Worm (Caenorhabditis elegans) whole organism, mixed stage, embryonic: ENCODE data around the gene C07A9.10.

Source experiments
- ces-1 ChIP-seq: fragments of 150-350 bp; optimal IDR thresholded peaks from 2 replicates; lab custom pipeline; 2014; ENCODE audit warnings: missing biosample characterization, missing genetic modification reagents, missing genetic modification characterization
- lin-13 ChIP-seq: fragments of 150-350 bp; optimal IDR thresholded peaks from 2 replicates; lab custom pipeline; 2014; ENCODE audit warnings: missing biosample characterization, missing genetic modification characterization
- mls-2 ChIP-seq: sonication (generic microtip); optimal IDR thresholded peaks from 2 replicates; lab custom pipeline; 2016; ENCODE audit warnings: mild to moderate bottlenecking, missing genetic modification characterization, moderate library complexity, missing compliant biosample characterization
- nhr-12 ChIP-seq: fragments of 150-350 bp; optimal IDR thresholded peaks from 2 replicates; lab custom pipeline; 2014; ENCODE audit warnings: missing biosample characterization, missing genetic modification characterization
- pha-4 ChIP-seq: fragments of 150-350 bp; optimal IDR thresholded peaks from 2 replicates; lab custom pipeline; 2018; ENCODE audit warnings: missing biosample characterization, missing genetic modification reagents, missing genetic modification characterization
- zip-8 ChIP-seq: fragments of 150-350 bp; optimal IDR thresholded peaks from 2 replicates; lab custom pipeline; 2014; ENCODE audit warnings: missing biosample characterization, missing genetic modification characterization

DNA sequence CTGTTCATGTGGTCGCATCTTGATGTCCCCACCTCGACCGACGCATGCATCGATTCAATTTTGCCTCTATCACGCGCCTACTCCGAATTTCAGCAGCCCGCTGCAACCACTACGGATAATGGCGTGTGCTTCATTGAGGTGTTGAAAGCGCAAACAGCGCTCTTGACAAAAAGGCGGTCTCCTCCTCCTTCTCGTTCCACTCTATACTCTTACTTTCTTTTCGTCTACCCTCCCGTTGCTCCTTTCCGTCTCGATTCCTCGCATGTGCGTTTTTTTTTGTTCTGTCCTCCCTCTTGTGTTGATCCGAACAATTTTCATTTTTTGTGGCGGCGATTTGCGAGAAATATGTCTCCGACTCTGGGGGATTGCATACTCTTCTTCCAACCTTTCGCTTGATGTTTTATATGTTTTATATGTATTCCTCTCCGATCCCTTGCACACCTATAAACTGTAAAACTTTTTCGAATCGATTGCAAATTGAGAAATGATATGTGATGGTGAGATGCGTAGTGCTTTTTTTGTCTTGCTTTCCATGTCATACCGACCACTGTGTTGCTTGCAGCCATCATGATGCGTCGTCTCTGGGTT, 16.9 kb upstream of the C07A9.10 start:
- TF ChIP-seq zip-8 (no peak), pha-4 (tag; lab: Kevin White, UChicago) (no peak), nhr-12 (tag; lab: Kevin White, UChicago) (no peak), lin-13 (no peak), mls-2 (tag; lab: Kevin White, UChicago) (no peak), ces-1 (no peak)
